Worm (Caenorhabditis elegans): ENCODE data around the gene F07H5.7.

ce11 chrII:8788752-8789151 lies 5.2 kb downstream of the F07H5.7 start:
- TF ChIP-seq dao-5 (tag; optimal IDR thresholded peaks at IDR 0.05), result no peak
- TF ChIP-seq him-1 (tag; optimal IDR thresholded peaks at IDR 0.05), result no peak

Measured in whole organism, L4/young adult.